Worm (Caenorhabditis elegans) whole organism, early embryonic: ENCODE measurements around the gene srsx-37.

Experiments used
- F13C5.2 ChIP-seq: sonication (generic microtip); optimal IDR thresholded peaks from 2 replicates; lab custom pipeline; 2017; ENCODE audit warnings: mild to moderate bottlenecking, missing genetic modification characterization, inconsistent platforms, missing compliant biosample characterization
- ama-1 ChIP-seq: fragments of 150-350 bp; optimal IDR thresholded peaks from 2 replicates; lab custom pipeline; 2014
- ceh-13 ChIP-seq: fragments of 200-800 bp; sonication (Bioruptor generic); optimal IDR thresholded peaks from 2 replicates; lab custom pipeline; 2018; ENCODE audit warnings: mild to moderate bottlenecking, missing genetic modification characterization, missing compliant biosample characterization
- ceh-36 ChIP-seq: sonication (generic microtip); optimal IDR thresholded peaks from 2 replicates; lab custom pipeline; 2016; ENCODE audit warnings: missing genetic modification characterization, inconsistent platforms, missing compliant biosample characterization
- ets-7 ChIP-seq: sonication (generic microtip); optimal IDR thresholded peaks from 2 replicates; lab custom pipeline; 2016; ENCODE audit warnings: missing genotype, missing genetic modification characterization, missing compliant biosample characterization
- flt-1 ChIP-seq: fragments of 200-800 bp; sonication (Bioruptor generic); IDR thresholded peaks from 2 replicates; pipeline ENCODE4 v1.3.6; 2022; ENCODE audit warnings: missing genetic modification characterization, missing compliant biosample characterization
- hmbx-1 ChIP-seq: sonication (generic microtip); optimal IDR thresholded peaks from 2 replicates; lab custom pipeline; 2016; ENCODE audit warnings: mild to moderate bottlenecking, missing genetic modification characterization, missing compliant biosample characterization
- hmg-4 ChIP-seq: fragments of 200-800 bp; sonication (Bioruptor generic); optimal IDR thresholded peaks from 2 replicates; lab custom pipeline; 2018; ENCODE audit warnings: mild to moderate bottlenecking, missing genetic modification characterization, missing compliant biosample characterization
- sea-1 ChIP-seq: fragments of 200-800 bp; sonication (Bioruptor generic); conservative IDR thresholded peaks from 2 replicates; pipeline ENCODE4 v1.3.6; 2022; ENCODE audit warnings: missing genetic modification characterization, missing compliant biosample characterization
- tbx-11 ChIP-seq: fragments of 200-800 bp; sonication (Bioruptor generic); IDR thresholded peaks from 2 replicates; pipeline ENCODE4 v1.3.6; 2022; ENCODE audit warnings: missing genetic modification characterization, missing compliant biosample characterization
- tbx-37 ChIP-seq: fragments of 200-800 bp; sonication (Bioruptor generic); conservative IDR thresholded peaks from 2 replicates; pipeline ENCODE4 v1.3.6; 2022; ENCODE audit warnings: missing genetic modification reagents, missing genetic modification characterization, missing compliant biosample characterization

ce11 chrV:15272263-15272662 is 13.3 kb upstream of the srsx-37 start, which contains the start of gene T10H4.4:
- TF ChIP-seq ceh-13 (GFP tag; lab: Kevin White, UChicago) (no peak), hmg-4 (no peak), flt-1 (GFP tag; lab: Robert Waterston, UW) (no peak), ama-1 (lab: Kevin White, UChicago) (no peak), ets-7 (no peak), sea-1 (GFP tag; lab: Robert Waterston, UW) (no peak), hmbx-1 (tag; lab: Kevin White, UChicago) (no peak), F13C5.2 (tag; lab: Kevin White, UChicago) (no peak), ceh-36 (tag; lab: Kevin White, UChicago) (no peak), tbx-11 (GFP tag; lab: Robert Waterston, UW) (no peak), tbx-37 (no peak)
